Worm (Caenorhabditis elegans) whole organism, L2 larva: Measurements from ENCODE around the gene F46C5.6.

ENCODE experiments used
- elt-1 ChIP-seq: fragments of 150-350 bp; optimal IDR thresholded peaks from 2 replicates; lab custom pipeline; 2014; ENCODE audit warnings: missing biosample characterization, missing genetic modification characterization
- mdl-1 ChIP-seq, 2 experiments: fragments of 150-350 bp in 1 of 2; sonication (generic microtip) in 1 of 2; optimal IDR thresholded peaks; 2 replicates each; lab custom pipeline; 2017; ENCODE audit warnings: missing biosample characterization in 2 of 2, missing genetic modification characterization in 2 of 2
- nhr-11 ChIP-seq: fragments of 150-350 bp; optimal IDR thresholded peaks from 2 replicates; lab custom pipeline; 2014; ENCODE audit warnings: missing biosample characterization, missing genetic modification characterization
- nhr-25 ChIP-seq: fragments of 150-350 bp; sonication (generic microtip); optimal IDR thresholded peaks from 3 replicates; lab custom pipeline; 2014; ENCODE audit warnings: missing biosample characterization, missing genetic modification characterization
- peb-1 ChIP-seq: fragments of 150-350 bp; optimal IDR thresholded peaks from 2 replicates; lab custom pipeline; 2014; ENCODE audit warnings: missing biosample characterization, missing genetic modification characterization
- unc-55 ChIP-seq: fragments of 150-350 bp; sonication (generic microtip); optimal IDR thresholded peaks from 3 replicates; lab custom pipeline; 2014; ENCODE audit warnings: missing biosample characterization, missing genetic modification reagents, missing genetic modification characterization
- ztf-4 ChIP-seq: fragments of 150-350 bp; optimal IDR thresholded peaks from 2 replicates; lab custom pipeline; 2014; ENCODE audit warnings: missing biosample characterization, missing genetic modification characterization

DNA sequence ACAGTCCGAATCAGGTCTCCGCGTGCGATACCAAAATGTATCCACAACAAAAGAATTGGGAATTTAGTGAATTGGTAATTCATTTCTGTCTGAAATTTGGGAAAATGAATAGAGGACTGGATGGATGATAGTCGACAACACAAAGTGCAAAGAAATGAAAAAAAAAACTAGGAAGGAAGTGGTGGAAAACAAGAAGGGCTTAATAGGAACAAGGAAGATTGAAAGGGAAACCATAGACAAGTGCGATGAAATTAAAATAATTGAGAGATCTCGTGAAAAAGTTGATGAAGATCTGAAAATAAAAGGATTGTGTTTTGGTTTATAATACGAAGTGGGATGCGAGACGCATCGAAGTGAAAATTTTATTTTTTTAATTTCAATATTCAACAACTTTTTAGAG lies 50.2 kb downstream of the F46C5.6 start, which contains the start of gene F07H5.7:
- no peak for TF ChIP-seq elt-1
- no peak for TF ChIP-seq mdl-1 (tag; optimal IDR thresholded peaks at IDR 0.05; lab: Kevin White, UChicago)
- TF ChIP-seq peb-1 (tag; lab: Kevin White, UChicago): no peak
- no peak for TF ChIP-seq ztf-4 (tag; lab: Kevin White, UChicago)
- no peak for TF ChIP-seq nhr-25
- TF ChIP-seq nhr-11 (tag; lab: Kevin White, UChicago): no peak
- TF ChIP-seq unc-55 (GFP tag; lab: Kevin White, UChicago): no peak
